Fruit fly (Drosophila melanogaster) whole organism, embryonic: ENCODE measurements around the gene CG11562.

Source experiments
- Atf6 ChIP-seq: fragments of 200-800 bp; sonication (Bioruptor generic); IDR thresholded peaks from 2 replicates; pipeline ENCODE4 v1.3.6; 2022; ENCODE audit warnings: missing biosample characterization, missing genetic modification characterization
- B-H2 ChIP-seq: fragments of 200-800 bp; sonication (Bioruptor generic); optimal IDR thresholded peaks from 2 replicates; lab custom pipeline; 2018; ENCODE audit warnings: missing biosample characterization, mild to moderate bottlenecking, missing genetic modification characterization
- CG10209 ChIP-seq: fragments of 200-800 bp; sonication (Bioruptor generic); optimal IDR thresholded peaks from 3 replicates; lab custom pipeline; 2017; ENCODE audit warnings: missing biosample characterization, mild to moderate bottlenecking, missing genetic modification characterization, missing genetic modification reagents
- CG10431 ChIP-seq: fragments of 200-800 bp; sonication (Bioruptor generic); optimal IDR thresholded peaks from 3 replicates; lab custom pipeline; 2018; ENCODE audit warnings: missing biosample characterization, mild to moderate bottlenecking, missing genetic modification characterization
- CG11093 ChIP-seq: fragments of 200-800 bp; sonication (Bioruptor generic); IDR thresholded peaks from 3 replicates; pipeline ENCODE4 v1.3.6; 2022; ENCODE audit warnings: missing biosample characterization, missing genetic modification characterization
- CG12155 ChIP-seq: fragments of 200-800 bp; sonication (Bioruptor generic); optimal IDR thresholded peaks from 3 replicates; lab custom pipeline; 2016; ENCODE audit warnings: missing biosample characterization, missing genetic modification characterization
- CG12769 ChIP-seq: fragments of 200-800 bp; sonication (Bioruptor generic); optimal IDR thresholded peaks from 2 replicates; lab custom pipeline; 2019; ENCODE audit warnings: missing biosample characterization, mild to moderate bottlenecking, missing genetic modification characterization, moderate library complexity
- CG14965 ChIP-seq: fragments of 200-800 bp; sonication (Bioruptor generic); optimal IDR thresholded peaks from 2 replicates; lab custom pipeline; 2016; ENCODE audit warnings: missing biosample characterization, missing genetic modification characterization, borderline replicate concordance
- CG16813 ChIP-seq: fragments of 200-800 bp; sonication (Bioruptor generic); IDR thresholded peaks from 3 replicates; pipeline ENCODE4 v1.3.6; 2022; ENCODE audit warnings: missing biosample characterization, missing genetic modification characterization; ENCODE audit not compliant: partially characterized antibody
- CG17359 ChIP-seq: fragments of 200-800 bp; sonication (Bioruptor generic); optimal IDR thresholded peaks from 3 replicates; lab custom pipeline; 2018; ENCODE audit warnings: missing biosample characterization, mild to moderate bottlenecking, missing genetic modification characterization, moderate library complexity
- CG17912 ChIP-seq: fragments of 200-800 bp; sonication (Bioruptor generic); optimal IDR thresholded peaks from 2 replicates; lab custom pipeline; 2018; ENCODE audit warnings: missing biosample characterization, mild to moderate bottlenecking, missing genetic modification characterization
- CG18011 ChIP-seq: fragments of 200-800 bp; sonication (Bioruptor generic); optimal IDR thresholded peaks from 2 replicates; lab custom pipeline; 2017; ENCODE audit warnings: missing biosample characterization, missing genetic modification characterization, mild to moderate bottlenecking, moderate library complexity, missing genotype
- CG2889 ChIP-seq: fragments of 200-800 bp; sonication (Bioruptor generic); IDR thresholded peaks from 3 replicates; pipeline ENCODE4 v1.3.6; 2022; ENCODE audit warnings: missing biosample characterization, missing genetic modification characterization
- CG31388 ChIP-seq: fragments of 200-800 bp; sonication (Bioruptor generic); optimal IDR thresholded peaks from 2 replicates; lab custom pipeline; 2016; ENCODE audit warnings: missing biosample characterization, missing genetic modification characterization
- CG7372 ChIP-seq: fragments of 200-800 bp; sonication (Bioruptor generic); IDR thresholded peaks from 2 replicates; pipeline ENCODE4 v1.3.6; 2022; ENCODE audit warnings: missing biosample characterization, missing genetic modification characterization
- CG8478 ChIP-seq: fragments of >200 bp; optimal IDR thresholded peaks from 2 replicates; lab custom pipeline; 2018
- CG8944 ChIP-seq: fragments of 200-800 bp; sonication (Bioruptor generic); optimal IDR thresholded peaks from 3 replicates; lab custom pipeline; 2016; ENCODE audit warnings: missing biosample characterization, missing genetic modification characterization
- D19A ChIP-seq: fragments of 200-800 bp; optimal IDR thresholded peaks from 3 replicates; lab custom pipeline; 2019; ENCODE audit warnings: missing biosample characterization, mild to moderate bottlenecking, missing genetic modification characterization, moderate library complexity
- Doc2 ChIP-seq: fragments of 200-800 bp; sonication (Bioruptor generic); IDR thresholded peaks from 2 replicates; pipeline ENCODE4 v1.3.6; 2022; ENCODE audit warnings: missing biosample characterization, missing genetic modification characterization
- Dp ChIP-seq: fragments of 200-800 bp; sonication (Bioruptor generic); optimal IDR thresholded peaks from 2 replicates; lab custom pipeline; 2018; ENCODE audit warnings: missing biosample characterization, mild to moderate bottlenecking, missing genetic modification characterization, moderate library complexity
- Gsc ChIP-seq: fragments of 200-800 bp; sonication (Bioruptor generic); IDR thresholded peaks from 2 replicates; pipeline ENCODE4 v1.3.6; 2022; ENCODE audit warnings: missing biosample characterization, missing genetic modification characterization
- H2.0 ChIP-seq: fragments of 200-800 bp; sonication (Bioruptor generic); IDR thresholded peaks from 2 replicates; pipeline ENCODE4 v1.3.6; 2022; ENCODE audit warnings: missing biosample characterization, missing genetic modification characterization
- Hmx ChIP-seq: fragments of 200-800 bp; sonication (Bioruptor generic); optimal IDR thresholded peaks from 2 replicates; lab custom pipeline; 2016; ENCODE audit warnings: missing biosample characterization, missing genetic modification characterization
- MESR4 ChIP-seq: fragments of 200-800 bp; sonication (Bioruptor generic); optimal IDR thresholded peaks from 2 replicates; lab custom pipeline; 2018; ENCODE audit warnings: missing biosample characterization, mild to moderate bottlenecking, missing genetic modification characterization, moderate library complexity
- Med ChIP-seq: fragments of 200-800 bp; sonication (Bioruptor generic); peaks from one replicate; lab custom pipeline; 2016; ENCODE audit warnings: missing biosample characterization, missing genetic modification characterization, mild to moderate bottlenecking, inconsistent platforms, moderate library complexity
- NC2β ChIP-seq: fragments of 200-800 bp; sonication (Bioruptor generic); optimal IDR thresholded peaks from 2 replicates; lab custom pipeline; 2016; ENCODE audit warnings: missing biosample characterization, missing genetic modification characterization
- Rx ChIP-seq: fragments of 200-800 bp; sonication (Bioruptor generic); IDR thresholded peaks from 2 replicates; pipeline ENCODE4 v1.3.6; 2022; ENCODE audit warnings: missing biosample characterization, missing genetic modification characterization
- Six4 ChIP-seq: fragments of 200-800 bp; sonication (Bioruptor generic); optimal IDR thresholded peaks from 2 replicates; lab custom pipeline; 2016; ENCODE audit warnings: missing biosample characterization, missing genetic modification characterization
- Ssrp ChIP-seq: fragments of 200-800 bp; sonication (Bioruptor generic); optimal IDR thresholded peaks from 2 replicates; lab custom pipeline; 2018; ENCODE audit warnings: missing biosample characterization, mild to moderate bottlenecking, missing genetic modification characterization, moderate library complexity
- amos ChIP-seq: fragments of 200-800 bp; sonication (Bioruptor generic); IDR thresholded peaks from 2 replicates; pipeline ENCODE4 v1.3.6; 2022; ENCODE audit warnings: missing biosample characterization, missing genetic modification characterization; ENCODE audit not compliant: partially characterized antibody
- az2 ChIP-seq: fragments of 200-800 bp; sonication (Bioruptor generic); optimal IDR thresholded peaks from 3 replicates; lab custom pipeline; 2016; ENCODE audit warnings: missing biosample characterization, missing genetic modification characterization
- bbx ChIP-seq: fragments of 200-800 bp; sonication (Bioruptor generic); IDR thresholded peaks from 2 replicates; pipeline ENCODE4 v1.3.6; 2022; ENCODE audit warnings: missing biosample characterization, missing genetic modification characterization; ENCODE audit not compliant: partially characterized antibody
- bowl ChIP-seq: fragments of 200-800 bp; sonication (Bioruptor generic); IDR thresholded peaks from 2 replicates; pipeline ENCODE4 v1.3.6; 2022; ENCODE audit warnings: missing biosample characterization, missing genetic modification characterization
- cg ChIP-seq: fragments of 200-800 bp; sonication (Bioruptor generic); optimal IDR thresholded peaks from 3 replicates; lab custom pipeline; 2019; ENCODE audit warnings: missing biosample characterization, mild to moderate bottlenecking, missing genetic modification characterization, moderate library complexity
- chm ChIP-seq: fragments of 200-800 bp; sonication (Bioruptor generic); IDR thresholded peaks from 2 replicates; pipeline ENCODE4 v1.3.6; 2022; ENCODE audit warnings: missing biosample characterization, missing genetic modification characterization
- crol ChIP-seq: fragments of 200-800 bp; sonication (Bioruptor generic); IDR thresholded peaks from 2 replicates; pipeline ENCODE4 v1.3.6; 2022; ENCODE audit warnings: missing biosample characterization, missing genetic modification characterization
- da ChIP-seq: fragments of 200-800 bp; sonication (Bioruptor generic); optimal IDR thresholded peaks from 2 replicates; lab custom pipeline; 2016; ENCODE audit warnings: missing biosample characterization, missing genetic modification characterization
- gfzf ChIP-seq: fragments of 200-800 bp; sonication (Bioruptor generic); optimal IDR thresholded peaks from 2 replicates; lab custom pipeline; 2016; ENCODE audit warnings: missing biosample characterization, mild to moderate bottlenecking, missing genetic modification characterization, moderate library complexity
- ken ChIP-seq: fragments of 200-800 bp; sonication (Bioruptor generic); IDR thresholded peaks from 3 replicates; pipeline ENCODE4 v1.3.6; 2022; ENCODE audit warnings: missing biosample characterization, missing genetic modification characterization
- klu ChIP-seq: fragments of 200-800 bp; sonication (Bioruptor generic); IDR thresholded peaks from 2 replicates; pipeline ENCODE4 v1.3.6; 2022; ENCODE audit warnings: missing biosample characterization, missing genetic modification characterization
- mirr ChIP-seq: fragments of 200-800 bp; sonication (Bioruptor generic); optimal IDR thresholded peaks from 3 replicates; lab custom pipeline; 2018; ENCODE audit warnings: missing biosample characterization, mild to moderate bottlenecking, missing genetic modification characterization
- onecut ChIP-seq: fragments of 200-800 bp; sonication (Bioruptor generic); IDR thresholded peaks from 2 replicates; pipeline ENCODE4 v1.3.6; 2022; ENCODE audit warnings: missing biosample characterization, missing genetic modification characterization
- pan ChIP-seq, 4 experiments: fragments of >200 bp in 3 of 4; fragments of 200-800 bp in 1 of 4; sonication (Bioruptor generic) in 1 of 4; optimal IDR thresholded peaks in 3 of 4; IDR thresholded peaks in 1 of 4; 2 replicates each; pipeline versions ENCODE4 v1.3.6 to Lab custom; 2017 to 2022; ENCODE audit warnings: missing biosample characterization in 2 of 4, missing genetic modification characterization in 2 of 4, mixed read lengths in 1 of 4
- ro ChIP-seq: fragments of 200-800 bp; sonication (Bioruptor generic); IDR thresholded peaks from 2 replicates; pipeline ENCODE4 v1.3.6; 2022; ENCODE audit warnings: missing biosample characterization, missing genetic modification characterization
- row ChIP-seq: fragments of 200-800 bp; sonication (Bioruptor generic); IDR thresholded peaks from 3 replicates; pipeline ENCODE4 v1.3.6; 2022; ENCODE audit warnings: missing biosample characterization, missing genetic modification characterization
- run ChIP-seq: fragments of 200-800 bp; sonication (Bioruptor generic); optimal IDR thresholded peaks from 3 replicates; lab custom pipeline; 2018; ENCODE audit warnings: missing biosample characterization, mild to moderate bottlenecking, missing genetic modification characterization
- sens-2 ChIP-seq: fragments of 200-800 bp; sonication (Bioruptor generic); IDR thresholded peaks from 2 replicates; pipeline ENCODE4 v1.3.6; 2022; ENCODE audit warnings: missing biosample characterization, missing genetic modification characterization
- twi ChIP-seq: fragments of 200-800 bp; optimal IDR thresholded peaks from 2 replicates; lab custom pipeline; 2019; ENCODE audit warnings: missing biosample characterization, mild to moderate bottlenecking, missing genetic modification characterization, moderate library complexity
- vfl ChIP-seq: fragments of 200-800 bp; sonication (Bioruptor generic); optimal IDR thresholded peaks from 2 replicates; lab custom pipeline; 2016; ENCODE audit warnings: missing biosample characterization, missing genetic modification characterization
- zfh1 ChIP-seq: fragments of 200-800 bp; sonication (Bioruptor generic); IDR thresholded peaks from 3 replicates; pipeline ENCODE4 v1.3.6; 2022; ENCODE audit warnings: missing biosample characterization, missing genetic modification characterization
- zfh2 ChIP-seq: fragments of 200-800 bp; sonication (Bioruptor generic); optimal IDR thresholded peaks from 2 replicates; lab custom pipeline; 2016; ENCODE audit warnings: missing biosample characterization, missing genetic modification characterization

CG11562 gene

dm6 chr2L:286421-286820, 5.8 kb upstream of the CG11562 start (continued):
- TF ChIP-seq CG11093 (GFP tag; lab: Robert Waterston, UW): peak; percentile 43; the same call in 1 of the 3 replicates
- TF ChIP-seq H2.0: peak; percentile 62; the same call in 1 of the 2 replicates
- TF ChIP-seq B-H2: peak; percentile 87
- TF ChIP-seq row (GFP tag; lab: Robert Waterston, UW): peak; percentile 96
- no peak for TF ChIP-seq pan (optimal IDR thresholded peaks at IDR 0.05; lab: Kevin White, UChicago)
- peak in 1 of 2 experiments; percentile 80 for TF ChIP-seq pan (GFP tag; optimal IDR thresholded peaks at IDR 0.05 in 1 of 2, IDR thresholded peaks at IDR 0.05 in 1 of 2)
- no peak for TF ChIP-seq CG14965
- TF ChIP-seq onecut: peak; percentile 70
- peak; percentile 5 for TF ChIP-seq D19A (tag; lab: Kevin White, UChicago)
- TF ChIP-seq CG16813: no peak
- peak; percentile 64 for TF ChIP-seq CG12155
- no peak; the same call in 1 of the 2 replicates for TF ChIP-seq bbx (GFP tag; lab: Robert Waterston, UW)
- TF ChIP-seq Rx (GFP tag; lab: Robert Waterston, UW): peak; percentile 63; the same call in 1 of the 2 replicates
- TF ChIP-seq CG18011 (GFP tag; lab: Kevin White, UChicago): peak; percentile 24
- no peak for TF ChIP-seq cg
- peak; percentile 55 for TF ChIP-seq CG10209 (GFP tag; lab: Kevin White, UChicago)
- peak; percentile 23; the same call in 1 of the 3 replicates for TF ChIP-seq CG2889 (GFP tag; lab: Robert Waterston, UW)
- peak; percentile 14 for TF ChIP-seq Six4 (GFP tag; lab: Kevin White, UChicago)
- TF ChIP-seq run (tag; lab: Kevin White, UChicago): peak; percentile 42
- TF ChIP-seq ro: no peak
- TF ChIP-seq zfh1 (GFP tag; lab: Robert Waterston, UW): peak; percentile 67; the same call in 2 of the 3 replicates
- TF ChIP-seq CG8478 (lab: Kevin White, UChicago): no peak
- TF ChIP-seq Ssrp (tag; lab: Kevin White, UChicago): peak; percentile 10
- peak; percentile 77; the same call in 2 of the 3 replicates for TF ChIP-seq ken (GFP tag; lab: Robert Waterston, UW)
- peak; percentile 54 for TF ChIP-seq CG8944 (GFP tag; lab: Kevin White, UChicago)
- no peak for TF ChIP-seq Hmx
- TF ChIP-seq Gsc (GFP tag; lab: Robert Waterston, UW): no peak
- no peak for TF ChIP-seq gfzf (GFP tag; lab: Kevin White, UChicago)
- TF ChIP-seq amos: no peak
- TF ChIP-seq bowl (GFP tag; lab: Robert Waterston, UW): peak; percentile 63; the same call in 1 of the 2 replicates
- peak; percentile 22 for TF ChIP-seq MESR4 (GFP tag; lab: Kevin White, UChicago)
- TF ChIP-seq CG17359 (tag; lab: Kevin White, UChicago): peak; percentile 66
- peak; percentile 62 for TF ChIP-seq az2 (GFP tag; lab: Kevin White, UChicago)
- TF ChIP-seq da: peak; percentile 37

- TF ChIP-seq sens-2: no peak
- TF ChIP-seq, all 482 proteins: peak for 0
Measured at dm6 chr2L:289044-289443, 3.2 kb upstream of the CG11562 start, which contains the start of gene Amnionless. Gene Amnionless, minus strand, starts transcription at chr2L:289144.

dm6 chr2L:290373-290772, 1.8 kb upstream of the CG11562 start:
- no peak for TF ChIP-seq klu (GFP tag; lab: Robert Waterston, UW)
- no peak for TF ChIP-seq gfzf (GFP tag; lab: Kevin White, UChicago)
- TF ChIP-seq twi: peak; percentile 66
- peak; percentile 50 for TF ChIP-seq CG12769 (tag; lab: Kevin White, UChicago)
- 0 out of 2 replicates have a peak, but pooled peaks have one; percentile 15 for TF ChIP-seq crol (GFP tag; lab: Robert Waterston, UW)
- no peak for TF ChIP-seq NC2β (GFP tag; lab: Kevin White, UChicago)
- no peak for TF ChIP-seq Doc2 (GFP tag; lab: Robert Waterston, UW)
- TF ChIP-seq Med (GFP tag; lab: Kevin White, UChicago): peak; percentile 48
- TF ChIP-seq CG7372 (GFP tag; lab: Robert Waterston, UW): no peak
- no peak for TF ChIP-seq CG17912 (GFP tag; lab: Kevin White, UChicago)
- no peak for TF ChIP-seq vfl (GFP tag; lab: Kevin White, UChicago)
- no peak for TF ChIP-seq mirr (GFP tag; lab: Kevin White, UChicago)
- TF ChIP-seq Dp (GFP tag; lab: Kevin White, UChicago): no peak
- TF ChIP-seq CG31388 (GFP tag; lab: Kevin White, UChicago): no peak
- TF ChIP-seq chm: no peak
- no peak for TF ChIP-seq CG10431 (GFP tag; lab: Kevin White, UChicago)
- TF ChIP-seq zfh2 (GFP tag; lab: Kevin White, UChicago): no peak
- 0 out of 2 replicates have a peak, but pooled peaks have one; percentile 8 for TF ChIP-seq Atf6 (GFP tag; lab: Robert Waterston, UW)
